Worm (Caenorhabditis elegans) whole organism, young adult: Measurements from ENCODE around the gene fbxa-84.

Source experiments
- F55B11.4 ChIP-seq: sonication (generic microtip); optimal IDR thresholded peaks from 2 replicates; lab custom pipeline; 2016; ENCODE audit warnings: missing compliant biosample characterization, missing genetic modification characterization, borderline replicate concordance; ENCODE audit not compliant: insufficient read depth
- bed-2 ChIP-seq: fragments of 200-800 bp; sonication (Bioruptor generic); IDR thresholded peaks from 2 replicates; pipeline ENCODE4 v1.3.6; 2022; ENCODE audit warnings: missing genetic modification reagents, missing genetic modification characterization, missing compliant biosample characterization
- nfyb-1 ChIP-seq: fragments of 200-800 bp; sonication (Bioruptor generic); IDR thresholded peaks from 2 replicates; pipeline ENCODE4 v1.3.6; 2022; ENCODE audit warnings: missing genetic modification reagents, missing genetic modification characterization, missing compliant biosample characterization
- nhr-90 ChIP-seq: sonication (generic microtip); optimal IDR thresholded peaks from 2 replicates; lab custom pipeline; 2016; ENCODE audit warnings: missing genotype, mild to moderate bottlenecking, missing genetic modification characterization, missing compliant biosample characterization
- tbx-9 ChIP-seq: sonication (generic microtip); optimal IDR thresholded peaks from 2 replicates; lab custom pipeline; 2016; ENCODE audit warnings: borderline replicate concordance, missing genetic modification characterization, inconsistent platforms, missing compliant biosample characterization
- ztf-25 ChIP-seq: fragments of 200-800 bp; sonication (Bioruptor generic); IDR thresholded peaks from 2 replicates; pipeline ENCODE4 v1.3.6; 2022; ENCODE audit warnings: missing genetic modification reagents, missing genetic modification characterization, missing compliant biosample characterization

- TF ChIP-seq nhr-90 (tag; lab: Kevin White, UChicago): no peak
- TF ChIP-seq nfyb-1 (GFP tag; lab: Robert Waterston, UW): no peak
- no peak for TF ChIP-seq ztf-25
- no peak for TF ChIP-seq bed-2 (GFP tag; lab: Robert Waterston, UW)
- TF ChIP-seq tbx-9 (tag; lab: Kevin White, UChicago): no peak
- TF ChIP-seq F55B11.4 (tag; lab: Kevin White, UChicago): no peak
Measured at ce11 chrV:15133812-15134211, 48.4 kb upstream of the fbxa-84 start.
